Worm (Caenorhabditis elegans): Measurements from ENCODE around the gene T25B9.2.

The T25B9.2 gene

DNA sequence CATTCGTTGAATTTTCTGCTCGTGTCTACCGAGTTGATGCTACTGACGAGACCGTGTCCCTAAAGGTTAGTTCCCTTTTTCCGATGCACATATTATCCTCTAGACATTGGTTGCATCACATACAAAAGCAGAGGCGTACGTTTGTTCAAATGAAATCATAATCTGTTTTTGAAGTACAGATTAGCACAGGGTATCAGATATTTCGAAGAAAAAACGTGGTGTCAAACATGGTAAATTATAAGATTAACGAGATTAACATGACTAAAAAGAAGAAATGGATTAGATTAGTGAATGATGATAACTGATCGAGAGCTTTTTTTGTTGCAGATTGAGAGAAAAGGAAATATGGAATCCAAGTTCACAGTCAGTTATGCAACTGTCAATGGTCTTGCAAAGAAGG, 32.8 kb downstream of the T25B9.2 start:
- no peak for TF ChIP-seq ets-7 (tag; optimal IDR thresholded peaks at IDR 0.05)
- no peak for TF ChIP-seq tbx-37 (GFP tag; conservative IDR thresholded peaks at IDR 0.05)
- no peak for TF ChIP-seq hmbx-1 (tag; optimal IDR thresholded peaks at IDR 0.05)
- TF ChIP-seq scrt-1 (GFP tag; IDR thresholded peaks at IDR 0.05) = no peak
- no peak for TF ChIP-seq ceh-13 (GFP tag; optimal IDR thresholded peaks at IDR 0.05)
- TF ChIP-seq tra-4 (tag; optimal IDR thresholded peaks at IDR 0.05) = no peak
- TF ChIP-seq pes-1 (GFP tag; IDR thresholded peaks at IDR 0.05) = no peak
- no peak for TF ChIP-seq hnd-1 (tag; optimal IDR thresholded peaks at IDR 0.05)
- TF ChIP-seq flt-1 (GFP tag; IDR thresholded peaks at IDR 0.05) = no peak
- no peak for TF ChIP-seq hmg-4 (GFP tag; optimal IDR thresholded peaks at IDR 0.05)
- TF ChIP-seq B0310.2 (tag; optimal IDR thresholded peaks at IDR 0.05) = no peak
- TF ChIP-seq ama-1 (optimal IDR thresholded peaks at IDR 0.05) = no peak

DNA sequence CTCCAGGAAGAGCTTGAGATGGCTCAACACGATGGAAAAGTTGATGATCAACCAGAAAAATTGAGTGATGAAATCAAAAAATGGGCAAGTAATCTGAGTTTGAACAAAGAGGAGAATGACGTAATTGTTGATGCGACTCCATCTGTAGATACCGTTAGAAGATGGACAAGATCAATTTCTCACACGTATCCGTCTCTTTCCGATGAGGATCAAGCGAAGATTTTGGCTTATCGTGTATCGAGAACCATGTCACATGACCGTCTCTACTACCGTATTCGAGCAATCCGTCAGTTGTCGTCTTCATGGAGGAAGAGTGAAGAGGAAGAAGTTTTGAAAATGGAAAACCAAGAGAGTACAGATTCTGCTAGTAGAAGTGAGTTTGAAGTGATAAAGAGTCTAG, 33.6 kb downstream of the T25B9.2 start:
- TF ChIP-seq pes-1 (GFP tag; IDR thresholded peaks at IDR 0.05) = no peak

DNA sequence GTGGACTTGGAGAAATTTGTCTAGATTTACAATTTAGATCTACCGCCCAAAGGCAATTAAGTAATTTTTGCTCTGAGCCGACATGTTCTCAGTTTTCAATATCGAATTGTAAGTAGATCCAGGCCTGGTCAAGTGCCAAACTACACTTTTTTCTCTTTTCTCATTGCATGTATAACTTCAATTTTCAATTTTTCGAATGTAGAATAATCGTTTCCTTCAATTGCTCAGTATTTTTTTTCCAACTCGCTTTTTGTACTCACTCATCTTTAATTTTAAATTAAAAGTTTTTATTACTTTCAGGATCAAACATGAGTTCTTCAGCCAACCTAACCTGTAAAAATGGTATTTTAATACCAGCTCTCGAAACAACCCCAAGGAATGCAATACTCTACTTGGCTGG, 35.3 kb downstream of the T25B9.2 start, which contains the start of gene ncx-3:
Gene ncx-3 (plus strand): TSS at position 301 of the 400 bp plus-strand sequence.
- TF ChIP-seq F13C5.2 (tag; optimal IDR thresholded peaks at IDR 0.05) (no peak), flt-1 (GFP tag; IDR thresholded peaks at IDR 0.05) (no peak), scrt-1 (GFP tag; IDR thresholded peaks at IDR 0.05) (no peak), ets-7 (tag; optimal IDR thresholded peaks at IDR 0.05) (no peak), ceh-13 (GFP tag; optimal IDR thresholded peaks at IDR 0.05) (no peak), hnd-1 (tag; optimal IDR thresholded peaks at IDR 0.05) (no peak), hmg-4 (GFP tag; optimal IDR thresholded peaks at IDR 0.05) (no peak), aly-1 (tag; optimal IDR thresholded peaks at IDR 0.05) (no peak), tbx-37 (GFP tag; conservative IDR thresholded peaks at IDR 0.05) (no peak), tbx-11 (GFP tag; IDR thresholded peaks at IDR 0.05) (no peak), hmbx-1 (tag; optimal IDR thresholded peaks at IDR 0.05) (no peak), B0310.2 (tag; optimal IDR thresholded peaks at IDR 0.05) (no peak)

DNA sequence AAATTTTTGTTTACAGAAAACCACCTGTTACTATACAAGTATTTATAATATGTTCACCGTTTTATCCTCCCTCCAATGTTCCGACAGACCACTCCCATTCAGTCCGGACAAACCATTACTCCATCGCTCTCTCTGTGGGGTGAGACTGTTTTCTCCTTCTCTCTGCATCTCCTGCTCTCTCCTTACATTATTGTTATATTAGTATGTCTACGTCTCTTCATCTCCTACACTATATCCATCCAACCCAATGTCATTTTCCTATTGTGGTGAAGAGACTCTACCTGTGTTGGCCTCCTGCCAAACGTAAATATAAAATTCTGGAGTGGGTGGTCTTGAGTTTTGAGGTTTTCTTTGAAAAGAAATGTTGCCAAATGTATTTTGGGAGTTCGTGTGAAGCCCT, 37.0 kb downstream of the T25B9.2 start:
- TF ChIP-seq hmbx-1 (tag; optimal IDR thresholded peaks at IDR 0.05) (no peak), tra-4 (tag; optimal IDR thresholded peaks at IDR 0.05) (no peak), tbx-11 (GFP tag; IDR thresholded peaks at IDR 0.05) (no peak), F13C5.2 (tag; optimal IDR thresholded peaks at IDR 0.05) (no peak), sea-1 (GFP tag; conservative IDR thresholded peaks at IDR 0.05) (no peak), ceh-36 (tag; optimal IDR thresholded peaks at IDR 0.05) (no peak)

DNA sequence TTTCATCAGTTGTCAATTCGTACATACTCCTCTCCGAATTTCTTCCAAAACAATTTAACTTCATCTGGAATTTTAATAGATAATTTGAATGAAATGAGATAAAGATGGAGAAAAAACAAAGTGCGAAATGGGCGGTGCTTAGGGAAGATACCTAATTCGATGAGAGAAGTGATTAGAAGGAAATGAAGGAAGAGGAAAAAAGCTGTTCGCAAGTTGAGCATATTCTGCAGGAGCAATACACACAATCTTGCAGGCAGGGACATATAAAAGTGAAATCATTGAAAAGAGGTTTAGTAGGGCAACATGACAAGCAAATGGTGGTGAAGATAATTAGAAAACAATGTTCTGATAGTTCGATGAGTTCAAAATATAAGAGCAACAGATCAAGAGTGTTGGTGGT, 39.9 kb downstream of the T25B9.2 start, which contains the start of gene glb-21:
Gene glb-21 (minus strand): TSS at position 66 of the 400 bp plus-strand sequence.
- no peak for TF ChIP-seq hmg-4 (GFP tag; optimal IDR thresholded peaks at IDR 0.05)
- TF ChIP-seq tbx-37 (GFP tag; conservative IDR thresholded peaks at IDR 0.05) = no peak
- TF ChIP-seq scrt-1 (GFP tag; IDR thresholded peaks at IDR 0.05) = no peak
- no peak for TF ChIP-seq aly-1 (tag; optimal IDR thresholded peaks at IDR 0.05)
- no peak for TF ChIP-seq ama-1 (optimal IDR thresholded peaks at IDR 0.05)

DNA sequence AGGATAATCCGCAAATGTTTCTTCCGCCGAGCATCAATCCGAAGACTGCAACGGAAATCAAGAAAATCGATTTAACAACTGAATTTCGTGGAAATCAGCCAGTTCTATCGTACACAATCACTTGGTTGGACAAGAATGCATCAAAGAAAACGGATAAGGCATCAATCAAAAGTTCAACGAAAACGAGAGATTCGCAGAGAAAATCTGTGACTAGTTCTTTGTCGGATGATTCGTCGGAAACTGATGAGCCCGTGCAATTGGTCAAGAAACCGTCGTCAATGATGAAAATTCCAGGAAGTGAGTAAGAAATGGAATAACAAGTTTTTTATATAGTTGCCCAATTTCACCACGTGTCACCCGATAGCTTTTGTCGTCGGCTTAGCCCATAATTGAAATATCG, 45.5 kb downstream of the T25B9.2 start, which contains the start of gene R102.6:
Gene R102.6 (minus strand): TSS at position 101 of the 400 bp plus-strand sequence.
- TF ChIP-seq hmg-4 (GFP tag; optimal IDR thresholded peaks at IDR 0.05) (no peak), ets-7 (tag; optimal IDR thresholded peaks at IDR 0.05) (no peak), flt-1 (GFP tag; IDR thresholded peaks at IDR 0.05) (no peak), tra-4 (tag; optimal IDR thresholded peaks at IDR 0.05) (no peak), ceh-36 (tag; optimal IDR thresholded peaks at IDR 0.05) (no peak), pes-1 (GFP tag; IDR thresholded peaks at IDR 0.05) (no peak), ceh-13 (GFP tag; optimal IDR thresholded peaks at IDR 0.05) (no peak), scrt-1 (GFP tag; IDR thresholded peaks at IDR 0.05) (no peak), sea-1 (GFP tag; conservative IDR thresholded peaks at IDR 0.05) (no peak), tbx-37 (GFP tag; conservative IDR thresholded peaks at IDR 0.05) (no peak), aly-1 (tag; optimal IDR thresholded peaks at IDR 0.05) (no peak), F13C5.2 (tag; optimal IDR thresholded peaks at IDR 0.05) (no peak)

DNA sequence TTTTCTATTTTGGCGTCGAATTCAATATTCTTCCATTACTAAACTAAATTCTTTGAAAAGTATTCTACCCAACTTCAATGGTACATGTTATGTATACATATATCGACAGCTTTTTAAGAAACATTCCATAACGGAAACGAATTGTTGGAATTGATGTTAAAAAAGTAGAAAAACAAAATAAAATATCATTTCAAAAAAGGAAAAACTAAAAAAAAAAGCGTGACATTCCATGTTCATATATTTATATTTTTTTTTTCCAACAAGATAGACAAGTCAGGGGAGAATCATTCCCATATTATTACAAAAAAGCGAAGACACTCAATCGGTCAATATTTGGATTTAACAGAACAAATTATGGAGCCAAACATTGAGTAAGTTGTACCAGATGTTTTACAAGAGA, 46.5 kb downstream of the T25B9.2 start, which contains the start of gene R102.10:
Gene R102.10 (plus strand): TSS at position 301 of the 400 bp plus-strand sequence.
- TF ChIP-seq pes-1 (GFP tag; IDR thresholded peaks at IDR 0.05) = no peak
- no peak for TF ChIP-seq ets-7 (tag; optimal IDR thresholded peaks at IDR 0.05)
- no peak for TF ChIP-seq sea-1 (GFP tag; conservative IDR thresholded peaks at IDR 0.05)
- no peak for TF ChIP-seq hmg-4 (GFP tag; optimal IDR thresholded peaks at IDR 0.05)
- no peak for TF ChIP-seq hnd-1 (tag; optimal IDR thresholded peaks at IDR 0.05)
- no peak for TF ChIP-seq tbx-37 (GFP tag; conservative IDR thresholded peaks at IDR 0.05)
- TF ChIP-seq B0310.2 (tag; optimal IDR thresholded peaks at IDR 0.05) = no peak
- no peak for TF ChIP-seq ama-1 (optimal IDR thresholded peaks at IDR 0.05)
- no peak for TF ChIP-seq scrt-1 (GFP tag; IDR thresholded peaks at IDR 0.05)
- TF ChIP-seq ceh-13 (GFP tag; optimal IDR thresholded peaks at IDR 0.05) = no peak

DNA sequence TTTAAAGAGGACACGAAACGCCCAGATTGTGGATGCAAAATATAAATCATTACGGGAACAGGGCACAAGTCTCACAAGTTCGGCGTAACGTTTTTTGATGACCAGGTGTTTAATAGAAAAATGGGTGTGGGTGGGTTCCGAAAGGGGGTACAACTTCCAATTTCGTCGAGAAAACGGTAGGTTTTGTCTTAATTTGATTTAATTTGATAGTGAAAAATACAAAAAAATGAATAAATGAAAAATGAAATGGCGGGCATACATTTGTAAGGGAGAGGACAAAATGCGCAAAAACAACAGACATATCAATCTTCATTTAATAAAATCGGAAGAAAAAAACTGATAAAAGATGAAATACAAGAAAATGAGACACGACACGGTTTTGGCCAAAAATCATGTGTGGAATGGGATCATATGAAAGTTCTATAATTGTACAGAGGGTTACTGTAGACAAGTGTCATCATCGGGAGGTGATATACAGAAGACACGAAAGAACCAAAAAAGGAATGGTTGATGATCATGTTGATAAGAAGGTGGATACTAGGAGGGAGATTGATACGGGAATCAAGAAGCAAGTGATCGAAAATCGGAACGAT, 49.7 kb downstream of the T25B9.2 start:
- TF ChIP-seq tbx-11 (GFP tag; IDR thresholded peaks at IDR 0.05) = no peak
- no peak for TF ChIP-seq hnd-1 (tag; optimal IDR thresholded peaks at IDR 0.05)
- TF ChIP-seq sea-1 (GFP tag; conservative IDR thresholded peaks at IDR 0.05) = no peak
- TF ChIP-seq tra-4 (tag; optimal IDR thresholded peaks at IDR 0.05) = no peak

All from whole organism, early embryonic.